Worm (Caenorhabditis elegans) whole organism, midembryonic: ENCODE results near the gene K07C11.10.

Source experiments
- T22C8.4 ChIP-seq: fragments of 200-800 bp; sonication (Bioruptor generic); IDR thresholded peaks from 2 replicates; pipeline ENCODE4 v1.3.6; 2022; ENCODE audit warnings: missing genetic modification characterization, missing compliant biosample characterization
- flt-1 ChIP-seq: fragments of 200-800 bp; sonication (Bioruptor generic); IDR thresholded peaks from 2 replicates; pipeline ENCODE4 v1.3.6; 2022; ENCODE audit warnings: missing genetic modification characterization, missing compliant biosample characterization
- ref-1 ChIP-seq: fragments of 200-800 bp; sonication (Bioruptor generic); conservative IDR thresholded peaks from 2 replicates; pipeline ENCODE4 v1.3.6; 2022; ENCODE audit warnings: missing genetic modification reagents, missing genetic modification characterization, missing compliant biosample characterization
- ztf-23 ChIP-seq: fragments of 200-800 bp; sonication (Bioruptor generic); IDR thresholded peaks from 2 replicates; pipeline ENCODE4 v1.3.6; 2022; ENCODE audit warnings: missing genetic modification reagents, missing genetic modification characterization, missing compliant biosample characterization
- ztf-29 ChIP-seq: fragments of 200-800 bp; sonication (Bioruptor generic); IDR thresholded peaks from 2 replicates; pipeline ENCODE4 v1.3.6; 2022; ENCODE audit warnings: missing genetic modification reagents, missing genetic modification characterization, missing compliant biosample characterization

DNA sequence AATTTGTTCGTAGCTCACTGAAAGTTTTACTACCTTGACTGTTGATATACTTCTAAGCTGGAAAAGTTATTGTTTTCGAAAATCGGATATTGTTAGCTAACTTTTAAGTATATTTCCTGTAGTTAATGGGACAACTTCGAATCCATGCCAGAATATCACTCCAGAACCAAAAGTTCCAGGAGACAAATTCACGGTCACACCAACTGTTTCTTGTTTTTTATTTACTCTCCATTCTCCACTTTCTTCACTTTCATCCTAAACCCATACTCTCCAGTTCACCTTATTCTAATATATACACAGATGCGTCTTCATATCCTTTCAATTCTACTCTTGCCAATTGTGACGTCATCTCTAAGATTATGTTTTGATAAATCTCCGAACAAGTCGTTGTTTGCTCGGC lies 32.3 kb upstream of the K07C11.10 start, which contains the start of gene C16D9.1:
- TF ChIP-seq flt-1 (no peak), T22C8.4 (GFP tag; lab: Robert Waterston, UW) (no peak), ztf-29 (GFP tag; lab: Robert Waterston, UW) (no peak), ztf-23 (no peak), ref-1 (GFP tag; lab: Robert Waterston, UW) (no peak)
